Worm (Caenorhabditis elegans) whole organism, L4/young adult: ENCODE data around the gene anat-1.

Source experiments
- dao-5 ChIP-seq: sonication (generic microtip); optimal IDR thresholded peaks from 2 replicates; lab custom pipeline; 2016; ENCODE audit warnings: missing genotype, missing genetic modification characterization, moderate library complexity, missing compliant biosample characterization
- him-1 ChIP-seq: sonication (generic microtip); optimal IDR thresholded peaks from 2 replicates; lab custom pipeline; 2016; ENCODE audit warnings: missing genotype, missing genetic modification reagents, missing genetic modification characterization, missing compliant biosample characterization

DNA sequence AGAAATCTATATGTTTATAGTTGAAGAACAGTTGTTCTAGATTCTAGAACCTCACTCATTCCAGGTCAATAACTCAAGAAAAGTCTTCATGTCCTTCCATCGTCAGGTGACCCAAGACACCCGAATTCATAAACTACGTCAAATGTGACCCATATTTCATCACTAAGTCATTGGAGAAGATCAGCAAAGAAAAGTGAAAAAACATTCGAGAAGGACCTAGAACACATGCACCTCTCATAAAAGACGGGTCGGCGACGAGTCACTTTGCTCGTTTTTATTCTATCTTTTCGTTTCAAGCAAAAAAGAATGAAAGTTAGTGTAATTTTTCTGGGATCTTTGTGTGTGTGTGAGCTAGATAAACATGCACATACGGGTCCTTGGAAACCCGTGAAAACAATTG is 19.4 kb upstream of the anat-1 start:
- no peak for TF ChIP-seq him-1 (tag; lab: Kevin White, UChicago)
- TF ChIP-seq dao-5 (tag; lab: Kevin White, UChicago) = no peak
